Worm (Caenorhabditis elegans): ENCODE measurements around the gene bath-39.

- TF ChIP-seq mep-1 (tag; optimal IDR thresholded peaks at IDR 0.05) (no peak), nhr-28 (tag; optimal IDR thresholded peaks at IDR 0.05) (no peak), unc-62 (GFP tag; optimal IDR thresholded peaks at IDR 0.05) (no peak), lsy-2 (tag; optimal IDR thresholded peaks at IDR 0.05) (no peak), cnd-1 (tag; optimal IDR thresholded peaks at IDR 0.05) (no peak), elt-1 (tag; optimal IDR thresholded peaks at IDR 0.05; ENCODE audit: borderline replicate concordance, insufficient read depth) (no peak), ces-1 (GFP tag; optimal IDR thresholded peaks at IDR 0.05) (no peak), ztf-11 (tag; optimal IDR thresholded peaks at IDR 0.05) (no peak), sptf-1 (tag; optimal IDR thresholded peaks at IDR 0.05) (no peak), hlh-1 (tag; optimal IDR thresholded peaks at IDR 0.05) (no peak), nhr-76 (tag; optimal IDR thresholded peaks at IDR 0.05) (no peak), nhr-237 (tag; optimal IDR thresholded peaks at IDR 0.05) (no peak), snpc-4 (tag; optimal IDR thresholded peaks at IDR 0.05) (no peak)
Measured at ce11 chrV:13428660-13429059, 30.6 kb upstream of the bath-39 start, which contains the start of gene srd-19.
